Worm (Caenorhabditis elegans) whole organism, young adult: ENCODE measurements around the gene svh-2.
A peak's percentile ranks its signal among the peaks of the same experiment; 100 is the strongest.

Experiments
- B0035.1 ChIP-seq: sonication (generic microtip); optimal IDR thresholded peaks from 2 replicates; lab custom pipeline; 2016; ENCODE audit warnings: missing genetic modification characterization, mild to moderate bottlenecking, missing compliant biosample characterization, missing genotype, missing genetic modification reagents
- B0336.3 ChIP-seq: fragments of 200-800 bp; sonication (Bioruptor generic); IDR thresholded peaks from 2 replicates; pipeline ENCODE4 v1.3.6; 2022; ENCODE audit warnings: missing genetic modification characterization, missing compliant biosample characterization
- C06A6.2 ChIP-seq: fragments of 200-800 bp; sonication (Bioruptor generic); conservative IDR thresholded peaks from 2 replicates; pipeline ENCODE4 v1.3.6; 2022; ENCODE audit warnings: missing genetic modification characterization, missing compliant biosample characterization
- F22D6.2 ChIP-seq: sonication (generic microtip); optimal IDR thresholded peaks from 2 replicates; lab custom pipeline; 2016; ENCODE audit warnings: mild to moderate bottlenecking, missing genetic modification characterization, missing compliant biosample characterization
- F39B2.1 ChIP-seq: fragments of 200-800 bp; sonication (Bioruptor generic); IDR thresholded peaks from 2 replicates; pipeline ENCODE4 v1.3.6; 2022; ENCODE audit warnings: missing genetic modification reagents, missing genetic modification characterization, missing compliant biosample characterization
- F57A8.1 ChIP-seq: fragments of 200-800 bp; sonication (Bioruptor generic); optimal IDR thresholded peaks from 2 replicates; lab custom pipeline; 2018; ENCODE audit warnings: mild to moderate bottlenecking, missing genetic modification characterization, moderate library complexity, missing compliant biosample characterization
- K12H6.12 ChIP-seq: fragments of 200-800 bp; sonication (Bioruptor generic); optimal IDR thresholded peaks from 2 replicates; lab custom pipeline; 2018; ENCODE audit warnings: mild to moderate bottlenecking, missing genetic modification characterization, missing compliant biosample characterization
- Y56A3A.18 ChIP-seq: fragments of 200-800 bp; sonication (Bioruptor generic); IDR thresholded peaks from 2 replicates; pipeline ENCODE4 v1.3.6; 2022; ENCODE audit warnings: missing genetic modification reagents, missing genetic modification characterization, missing compliant biosample characterization
- ZK185.1 ChIP-seq: sonication (generic microtip); optimal IDR thresholded peaks from 2 replicates; lab custom pipeline; 2016; ENCODE audit warnings: mild to moderate bottlenecking, missing genetic modification characterization, missing compliant biosample characterization; ENCODE audit not compliant: poor library complexity, severe bottlenecking
- ama-1 ChIP-seq, 3 experiments: fragments of 150-350 bp in 1 of 3; sonication (generic microtip) in 2 of 3; optimal IDR thresholded peaks; 2 replicates each; lab custom pipeline; 2014 to 2018; ENCODE audit warnings: missing biosample characterization in 2 of 3, missing genetic modification characterization in 2 of 3, missing genetic modification reagents in 2 of 3
- atf-7 ChIP-seq: sonication (generic microtip); optimal IDR thresholded peaks from 2 replicates; lab custom pipeline; 2017; ENCODE audit warnings: mild to moderate bottlenecking, missing genetic modification characterization, missing compliant biosample characterization
- athp-1 ChIP-seq: sonication (generic microtip); optimal IDR thresholded peaks from 2 replicates; lab custom pipeline; 2017; ENCODE audit warnings: mild to moderate bottlenecking, missing genetic modification characterization, missing compliant biosample characterization
- attf-3 ChIP-seq: fragments of 200-800 bp; sonication (Bioruptor generic); conservative IDR thresholded peaks from 2 replicates; pipeline ENCODE4 v1.3.6; 2022; ENCODE audit warnings: missing genetic modification reagents, missing genetic modification characterization, missing compliant biosample characterization
- bed-2 ChIP-seq: fragments of 200-800 bp; sonication (Bioruptor generic); IDR thresholded peaks from 2 replicates; pipeline ENCODE4 v1.3.6; 2022; ENCODE audit warnings: missing genetic modification reagents, missing genetic modification characterization, missing compliant biosample characterization
- ceh-27 ChIP-seq: fragments of 200-800 bp; sonication (Bioruptor generic); optimal IDR thresholded peaks from 2 replicates; lab custom pipeline; 2018; ENCODE audit warnings: mild to moderate bottlenecking, missing genetic modification characterization, moderate library complexity, missing compliant biosample characterization
- dox-1 ChIP-seq: fragments of 200-800 bp; sonication (Bioruptor generic); IDR thresholded peaks from 2 replicates; pipeline ENCODE4 v1.3.6; 2022; ENCODE audit warnings: missing genetic modification reagents, missing genetic modification characterization, missing compliant biosample characterization
- dpff-1 ChIP-seq: sonication (generic microtip); optimal IDR thresholded peaks from 2 replicates; lab custom pipeline; 2017; ENCODE audit warnings: mild to moderate bottlenecking, missing genetic modification characterization, missing compliant biosample characterization
- ets-4 ChIP-seq: fragments of 200-800 bp; sonication (Bioruptor generic); optimal IDR thresholded peaks from 2 replicates; lab custom pipeline; 2018; ENCODE audit warnings: mild to moderate bottlenecking, missing genetic modification characterization, missing compliant biosample characterization
- fkh-3 ChIP-seq: sonication (generic microtip); optimal IDR thresholded peaks from 2 replicates; lab custom pipeline; 2016; ENCODE audit warnings: mild to moderate bottlenecking, missing genetic modification characterization, missing compliant biosample characterization
- gei-17 ChIP-seq: fragments of 200-800 bp; sonication (Bioruptor generic); optimal IDR thresholded peaks from 2 replicates; lab custom pipeline; 2018; ENCODE audit warnings: mild to moderate bottlenecking, missing genetic modification characterization, missing compliant biosample characterization
- hmg-20 ChIP-seq: fragments of 200-800 bp; sonication (Bioruptor generic); IDR thresholded peaks from 2 replicates; pipeline ENCODE4 v1.3.6; 2022; ENCODE audit warnings: missing genetic modification reagents, missing genetic modification characterization, missing compliant biosample characterization
- hsf-1 ChIP-seq: fragments of 200-800 bp; sonication (Bioruptor generic); IDR thresholded peaks from 2 replicates; pipeline ENCODE4 v1.3.6; 2022; ENCODE audit warnings: missing genetic modification reagents, missing genetic modification characterization, missing compliant biosample characterization
- lag-1 ChIP-seq: fragments of 200-800 bp; sonication (Bioruptor generic); IDR thresholded peaks from 2 replicates; pipeline ENCODE4 v1.3.6; 2022; ENCODE audit warnings: missing genetic modification reagents, missing genetic modification characterization, missing compliant biosample characterization
- let-607 ChIP-seq, 2 experiments: fragments of 200-800 bp in 1 of 2; sonication (Bioruptor generic) in 1 of 2; sonication (generic microtip) in 1 of 2; optimal IDR thresholded peaks; 2 replicates each; lab custom pipeline; 2016 to 2018; ENCODE audit warnings: mild to moderate bottlenecking in 2 of 2, missing compliant biosample characterization in 2 of 2, missing genetic modification characterization in 2 of 2, moderate library complexity in 2 of 2, missing genotype in 1 of 2
- lin-35 ChIP-seq, 3 experiments: fragments of 150-350 bp in 2 of 3; sonication (generic microtip) in 1 of 3; optimal IDR thresholded peaks; 2 replicates each; lab custom pipeline; 2014 to 2018; ENCODE audit warnings: missing biosample characterization in 3 of 3, missing genetic modification characterization in 3 of 3, missing genetic modification reagents in 3 of 3
- lin-40 ChIP-seq: sonication (generic microtip); optimal IDR thresholded peaks from 2 replicates; lab custom pipeline; 2016; ENCODE audit warnings: missing genetic modification characterization, mild to moderate bottlenecking, missing compliant biosample characterization, missing genotype, missing genetic modification reagents
- lin-54 ChIP-seq: fragments of 200-800 bp; sonication (Bioruptor generic); optimal IDR thresholded peaks from 2 replicates; lab custom pipeline; 2018; ENCODE audit warnings: mild to moderate bottlenecking, missing genetic modification characterization, missing compliant biosample characterization
- lsl-1 ChIP-seq: fragments of 200-800 bp; sonication (Bioruptor generic); optimal IDR thresholded peaks from 2 replicates; lab custom pipeline; 2018; ENCODE audit warnings: mild to moderate bottlenecking, missing genetic modification characterization, moderate library complexity, missing compliant biosample characterization
- lsy-27 ChIP-seq: sonication (generic microtip); optimal IDR thresholded peaks from 2 replicates; lab custom pipeline; 2017; ENCODE audit warnings: missing genetic modification characterization, mild to moderate bottlenecking, missing compliant biosample characterization, antibody characterized with exemption, missing genotype, borderline replicate concordance; ENCODE audit not compliant: insufficient read depth
- madf-10 ChIP-seq: sonication (generic microtip); optimal IDR thresholded peaks from 2 replicates; lab custom pipeline; 2016; ENCODE audit warnings: mild to moderate bottlenecking, missing genetic modification characterization, missing compliant biosample characterization
- madf-3 ChIP-seq: fragments of 200-800 bp; sonication (Bioruptor generic); IDR thresholded peaks from 2 replicates; pipeline ENCODE4 v1.3.6; 2022; ENCODE audit warnings: missing genetic modification reagents, missing genetic modification characterization, missing compliant biosample characterization
- mcd-1 ChIP-seq: fragments of 200-800 bp; sonication (Bioruptor generic); IDR thresholded peaks from 2 replicates; pipeline ENCODE4 v1.3.6; 2022; ENCODE audit warnings: missing genetic modification reagents, missing genetic modification characterization, missing compliant biosample characterization
- nhr-179 ChIP-seq: sonication (generic microtip); optimal IDR thresholded peaks from 2 replicates; lab custom pipeline; 2016; ENCODE audit warnings: mild to moderate bottlenecking, missing genetic modification characterization, missing compliant biosample characterization
- nhr-27 ChIP-seq: fragments of 200-800 bp; sonication (Bioruptor generic); optimal IDR thresholded peaks from 2 replicates; lab custom pipeline; 2018; ENCODE audit warnings: mild to moderate bottlenecking, missing genetic modification characterization, moderate library complexity, missing compliant biosample characterization
- nhr-80 ChIP-seq: sonication (generic microtip); optimal IDR thresholded peaks from 2 replicates; lab custom pipeline; 2016; ENCODE audit warnings: missing genetic modification characterization, missing compliant biosample characterization
- nhr-90 ChIP-seq: sonication (generic microtip); optimal IDR thresholded peaks from 2 replicates; lab custom pipeline; 2016; ENCODE audit warnings: missing genotype, mild to moderate bottlenecking, missing genetic modification characterization, missing compliant biosample characterization
- pha-4 ChIP-seq: fragments of 150-350 bp; sonication (generic microtip); optimal IDR thresholded peaks from 2 replicates; lab custom pipeline; 2014; ENCODE audit warnings: missing biosample characterization, missing genetic modification reagents, missing genetic modification characterization
- rec-8 ChIP-seq, 2 experiments: sonication (generic microtip); optimal IDR thresholded peaks; 2 replicates each; lab custom pipeline; 2016; ENCODE audit warnings: mild to moderate bottlenecking in 2 of 2, missing genetic modification characterization in 2 of 2, missing genetic modification reagents in 2 of 2, missing genotype in 2 of 2, missing biosample characterization in 1 of 2, missing compliant biosample characterization in 1 of 2, moderate library complexity in 1 of 2
- repo-1 ChIP-seq: sonication (generic microtip); optimal IDR thresholded peaks from 2 replicates; lab custom pipeline; 2017; ENCODE audit warnings: mild to moderate bottlenecking, missing genetic modification characterization, missing compliant biosample characterization
- rpc-1 ChIP-seq, 2 experiments: fragments of 150-350 bp in 1 of 2; sonication (generic microtip) in 1 of 2; optimal IDR thresholded peaks; 2 replicates each; lab custom pipeline; 2014 to 2018; ENCODE audit warnings: missing biosample characterization in 1 of 2, missing genetic modification characterization in 1 of 2, missing genetic modification reagents in 1 of 2, missing genotype in 1 of 2
- sdz-38 ChIP-seq: sonication (generic microtip); optimal IDR thresholded peaks from 2 replicates; lab custom pipeline; 2016; ENCODE audit warnings: missing genotype, missing genetic modification characterization, missing compliant biosample characterization
- sea-2 ChIP-seq: fragments of 200-800 bp; sonication (Bioruptor generic); IDR thresholded peaks from 2 replicates; pipeline ENCODE4 v1.3.6; 2022; ENCODE audit warnings: missing genetic modification characterization, missing compliant biosample characterization
- unc-62 ChIP-seq: fragments of 150-350 bp; optimal IDR thresholded peaks from 2 replicates; lab custom pipeline; 2014; ENCODE audit warnings: missing biosample characterization, missing genetic modification reagents, missing genetic modification characterization
- zim-3 ChIP-seq: sonication (generic microtip); optimal IDR thresholded peaks from 2 replicates; lab custom pipeline; 2017; ENCODE audit warnings: mild to moderate bottlenecking, missing genetic modification characterization, moderate library complexity, missing compliant biosample characterization
- ztf-28 ChIP-seq: fragments of 200-800 bp; sonication (Bioruptor generic); IDR thresholded peaks from 2 replicates; pipeline ENCODE4 v1.3.6; 2022; ENCODE audit warnings: missing genetic modification reagents, missing genetic modification characterization, missing compliant biosample characterization

The svh-2 gene

ce11 chrX:6520644-6521043 is 32.4 kb upstream of the svh-2 start (continued):
- TF ChIP-seq fkh-3 (tag; lab: Kevin White, UChicago) (no peak), rpc-1 (optimal IDR thresholded peaks at IDR 0.05; lab: Kevin White, UChicago) (no peak), rpc-1 (tag; optimal IDR thresholded peaks at IDR 0.05; lab: Kevin White, UChicago) (no peak), nhr-90 (tag; lab: Kevin White, UChicago) (peak; percentile 6), nhr-80 (tag; lab: Kevin White, UChicago) (peak; percentile 52), zim-3 (tag; lab: Kevin White, UChicago) (no peak), gei-17 (GFP tag; lab: Kevin White, UChicago) (no peak), unc-62 (GFP tag; lab: Kevin White, UChicago) (peak; percentile 60), let-607 (tag; optimal IDR thresholded peaks at IDR 0.05; lab: Kevin White, UChicago) (peak in 1 of 2 experiments; percentile 47), lin-35 (GFP tag; optimal IDR thresholded peaks at IDR 0.05; lab: Kevin White, UChicago) (no peak), ets-4 (GFP tag; lab: Kevin White, UChicago) (peak; percentile 72), K12H6.12 (tag; lab: Kevin White, UChicago) (no peak)

- peak; percentile 86 for TF ChIP-seq fkh-3 (tag; lab: Kevin White, UChicago)
- TF ChIP-seq B0336.3 (GFP tag; lab: Robert Waterston, UW), result peak; percentile 92
- no peak for TF ChIP-seq F22D6.2
- TF ChIP-seq ets-4 (GFP tag; lab: Kevin White, UChicago), result peak; percentile 41
- TF ChIP-seq repo-1 (tag; lab: Kevin White, UChicago), result peak; percentile 69
- no peak for TF ChIP-seq ceh-27 (GFP tag; lab: Kevin White, UChicago)
- no peak; the same call in 1 of the 2 replicates for TF ChIP-seq mcd-1 (GFP tag; lab: Robert Waterston, UW)
- TF ChIP-seq C06A6.2 (GFP tag; lab: Robert Waterston, UW), result peak; percentile 38; the same call in 1 of the 2 replicates
- no peak for TF ChIP-seq sdz-38 (tag; lab: Kevin White, UChicago)
- no peak for TF ChIP-seq bed-2 (GFP tag; lab: Robert Waterston, UW)
- TF ChIP-seq dpff-1 (tag; lab: Kevin White, UChicago), result peak; percentile 58
- peak; percentile 47 for TF ChIP-seq lin-54 (GFP tag; lab: Kevin White, UChicago)
- TF ChIP-seq dox-1, result no peak
- TF ChIP-seq lag-1 (GFP tag; lab: Robert Waterston, UW), result no peak
- TF ChIP-seq nhr-80 (tag; lab: Kevin White, UChicago), result peak; percentile 92
- no peak for TF ChIP-seq attf-3
- no peak for TF ChIP-seq nhr-27
- TF ChIP-seq madf-3 (GFP tag; lab: Robert Waterston, UW), result 0 out of 2 replicates have a peak, but pooled peaks have one; percentile 79
- peak; percentile 49; the same call in 1 of the 2 replicates for TF ChIP-seq hmg-20 (GFP tag; lab: Robert Waterston, UW)
- TF ChIP-seq B0035.1 (tag; lab: Kevin White, UChicago), result peak; percentile 29
- TF ChIP-seq F39B2.1 (GFP tag; lab: Robert Waterston, UW), result no peak
- TF ChIP-seq nhr-179 (tag; lab: Kevin White, UChicago), result no peak
- peak; percentile 8 for TF ChIP-seq pha-4 (tag; lab: Kevin White, UChicago)
- no peak for TF ChIP-seq lsl-1 (GFP tag; lab: Kevin White, UChicago)
- TF ChIP-seq ZK185.1, result peak; percentile 18
- TF ChIP-seq lin-40 (tag; lab: Kevin White, UChicago), result peak; percentile 7
- no peak for TF ChIP-seq F57A8.1 (GFP tag; lab: Kevin White, UChicago)
- TF ChIP-seq madf-10 (tag; lab: Kevin White, UChicago), result peak; percentile 14
- no peak for TF ChIP-seq lsy-27 (tag; lab: Kevin White, UChicago)
- peak; percentile 36; the same call in 1 of the 2 replicates for TF ChIP-seq hsf-1 (GFP tag; lab: Robert Waterston, UW)
- peak; percentile 15 for TF ChIP-seq ama-1 (optimal IDR thresholded peaks at IDR 0.05; lab: Kevin White, UChicago)
- TF ChIP-seq ama-1 (GFP tag; optimal IDR thresholded peaks at IDR 0.05; lab: Kevin White, UChicago), result no peak
- peak; percentile 85 for TF ChIP-seq nhr-90 (tag; lab: Kevin White, UChicago)
- peak; percentile 84 for TF ChIP-seq Y56A3A.18 (GFP tag; lab: Robert Waterston, UW)
- TF ChIP-seq athp-1 (tag; lab: Kevin White, UChicago), result no peak
- TF ChIP-seq rec-8 (tag; optimal IDR thresholded peaks at IDR 0.05; lab: Kevin White, UChicago), result no peak
- 0 out of 2 replicates have a peak, but pooled peaks have one; percentile 24 for TF ChIP-seq sea-2 (GFP tag; lab: Robert Waterston, UW)
- TF ChIP-seq atf-7 (tag; lab: Kevin White, UChicago), result peak; percentile 93
- no peak for TF ChIP-seq ztf-28 (GFP tag; lab: Robert Waterston, UW)
Measured at ce11 chrX:6522634-6523070, 30.4 kb upstream of the svh-2 start.
